Worm (Caenorhabditis elegans) whole organism, L3 larva: ENCODE measurements around the gene gcy-19.

Source experiments
- R02D3.7 ChIP-seq: fragments of 150-350 bp; optimal IDR thresholded peaks from 2 replicates; lab custom pipeline; 2014; ENCODE audit warnings: missing biosample characterization, missing genetic modification characterization
- ZK546.5 ChIP-seq: sonication (generic microtip); optimal IDR thresholded peaks from 2 replicates; lab custom pipeline; 2017; ENCODE audit warnings: missing biosample characterization, missing genetic modification characterization
- aly-2 ChIP-seq: fragments of 150-350 bp; optimal IDR thresholded peaks from 2 replicates; lab custom pipeline; 2014; ENCODE audit warnings: missing biosample characterization, missing genetic modification characterization
- ceh-28 ChIP-seq: fragments of 150-350 bp; optimal IDR thresholded peaks from 2 replicates; lab custom pipeline; 2014; ENCODE audit warnings: missing biosample characterization, missing genetic modification reagents, missing genetic modification characterization
- ceh-82 ChIP-seq: fragments of 150-350 bp; optimal IDR thresholded peaks from 2 replicates; lab custom pipeline; 2014; ENCODE audit warnings: missing biosample characterization, missing genetic modification characterization
- ceh-9 ChIP-seq: sonication (generic microtip); optimal IDR thresholded peaks from 2 replicates; lab custom pipeline; 2018; ENCODE audit warnings: missing biosample characterization, missing genetic modification characterization
- daf-12 ChIP-seq: fragments of 150-350 bp; optimal IDR thresholded peaks from 2 replicates; lab custom pipeline; 2014; ENCODE audit warnings: missing biosample characterization, missing genetic modification reagents, missing genetic modification characterization
- egl-5 ChIP-seq: fragments of 150-350 bp; optimal IDR thresholded peaks from 2 replicates; lab custom pipeline; 2017; ENCODE audit warnings: missing biosample characterization, missing genetic modification reagents, missing genetic modification characterization, inconsistent platforms
- elt-1 ChIP-seq: fragments of 150-350 bp; optimal IDR thresholded peaks from 2 replicates; lab custom pipeline; 2014; ENCODE audit warnings: missing biosample characterization, missing genetic modification characterization
- elt-2 ChIP-seq: sonication (generic microtip); optimal IDR thresholded peaks from 2 replicates; lab custom pipeline; 2016; ENCODE audit warnings: missing genetic modification reagents, mild to moderate bottlenecking, missing genetic modification characterization, missing compliant biosample characterization
- elt-3 ChIP-seq, 3 experiments: fragments of 150-350 bp in 1 of 3; sonication (generic microtip) in 2 of 3; optimal IDR thresholded peaks; 2 replicates in 2 of 3; 4 replicates in 1 of 3; lab custom pipeline; 2014 to 2017; ENCODE audit warnings: missing biosample characterization in 3 of 3, missing genetic modification characterization in 3 of 3
- eor-1 ChIP-seq, 2 experiments: fragments of 150-350 bp; optimal IDR thresholded peaks; 2 replicates each; lab custom pipeline; 2014 to 2018; ENCODE audit warnings: missing biosample characterization in 2 of 2, missing genetic modification characterization in 2 of 2
- fkh-2 ChIP-seq: fragments of 150-350 bp; optimal IDR thresholded peaks from 2 replicates; lab custom pipeline; 2014; ENCODE audit warnings: missing biosample characterization, missing genetic modification reagents, missing genetic modification characterization
- fos-1 ChIP-seq: fragments of 150-350 bp; optimal IDR thresholded peaks from 2 replicates; lab custom pipeline; 2014; ENCODE audit warnings: missing biosample characterization, missing genetic modification characterization
- hmg-11 ChIP-seq: sonication (generic microtip); optimal IDR thresholded peaks from 2 replicates; lab custom pipeline; 2016; ENCODE audit warnings: missing genetic modification characterization, missing compliant biosample characterization
- jun-1 ChIP-seq: fragments of 150-350 bp; optimal IDR thresholded peaks from 2 replicates; lab custom pipeline; 2014; ENCODE audit warnings: missing biosample characterization, missing genetic modification reagents, missing genetic modification characterization
- lin-15B ChIP-seq: fragments of 150-350 bp; optimal IDR thresholded peaks from 2 replicates; lab custom pipeline; 2014; ENCODE audit warnings: missing biosample characterization, missing genetic modification characterization
- mml-1 ChIP-seq: fragments of 150-350 bp; sonication (generic microtip); optimal IDR thresholded peaks from 3 replicates; lab custom pipeline; 2014; ENCODE audit warnings: missing biosample characterization, missing genetic modification characterization
- nfya-1 ChIP-seq: sonication (generic microtip); optimal IDR thresholded peaks from 2 replicates; lab custom pipeline; 2017; ENCODE audit warnings: missing genetic modification characterization, mild to moderate bottlenecking, missing compliant biosample characterization, antibody characterized with exemption, moderate library complexity; ENCODE audit not compliant: insufficient read depth
- nhr-11 ChIP-seq: fragments of 150-350 bp; optimal IDR thresholded peaks from 2 replicates; lab custom pipeline; 2014; ENCODE audit warnings: missing biosample characterization, missing genetic modification characterization
- nhr-12 ChIP-seq: fragments of 150-350 bp; optimal IDR thresholded peaks from 2 replicates; lab custom pipeline; 2014; ENCODE audit warnings: missing biosample characterization, missing genetic modification characterization
- nhr-23 ChIP-seq: fragments of 150-350 bp; optimal IDR thresholded peaks from 2 replicates; lab custom pipeline; 2014; ENCODE audit warnings: missing biosample characterization, missing genetic modification reagents, missing genetic modification characterization
- nhr-25 ChIP-seq: sonication (generic microtip); optimal IDR thresholded peaks from 2 replicates; lab custom pipeline; 2017; ENCODE audit warnings: missing biosample characterization, missing genetic modification characterization
- nhr-28 ChIP-seq: fragments of 150-350 bp; optimal IDR thresholded peaks from 2 replicates; lab custom pipeline; 2014; ENCODE audit warnings: missing biosample characterization, missing genetic modification characterization
- nhr-43 ChIP-seq: sonication (generic microtip); optimal IDR thresholded peaks from 2 replicates; lab custom pipeline; 2016; ENCODE audit warnings: mild to moderate bottlenecking, missing genetic modification characterization, missing compliant biosample characterization; ENCODE audit not compliant: poor library complexity, severe bottlenecking
- nhr-67 ChIP-seq: fragments of 150-350 bp; optimal IDR thresholded peaks from 2 replicates; lab custom pipeline; 2014; ENCODE audit warnings: missing biosample characterization, missing genetic modification characterization
- nhr-76 ChIP-seq: fragments of 150-350 bp; sonication (generic microtip); optimal IDR thresholded peaks from 5 replicates; lab custom pipeline; 2014; ENCODE audit warnings: missing biosample characterization, missing genetic modification characterization
- nhr-77 ChIP-seq: fragments of 150-350 bp; optimal IDR thresholded peaks from 2 replicates; lab custom pipeline; 2014; ENCODE audit warnings: missing biosample characterization, missing genetic modification characterization
- pha-4 ChIP-seq: fragments of 150-350 bp; optimal IDR thresholded peaks from 2 replicates; lab custom pipeline; 2014; ENCODE audit warnings: missing biosample characterization, missing genetic modification reagents, missing genetic modification characterization
- pqm-1 ChIP-seq: fragments of 150-350 bp; optimal IDR thresholded peaks from 2 replicates; lab custom pipeline; 2017; ENCODE audit warnings: missing biosample characterization, missing genetic modification characterization, inconsistent platforms
- sea-2 ChIP-seq: fragments of 150-350 bp; sonication (generic microtip); optimal IDR thresholded peaks from 4 replicates; lab custom pipeline; 2014; ENCODE audit warnings: missing biosample characterization, missing genetic modification reagents, missing genetic modification characterization
- unc-39 ChIP-seq: sonication (generic microtip); optimal IDR thresholded peaks from 4 replicates; lab custom pipeline; 2017; ENCODE audit warnings: missing biosample characterization, missing genetic modification characterization
- unc-62 ChIP-seq: fragments of 150-350 bp; sonication (generic microtip); optimal IDR thresholded peaks from 4 replicates; lab custom pipeline; 2014; ENCODE audit warnings: missing biosample characterization, missing genetic modification reagents, missing genetic modification characterization
- zag-1 ChIP-seq: fragments of 150-350 bp; optimal IDR thresholded peaks from 2 replicates; lab custom pipeline; 2014; ENCODE audit warnings: missing biosample characterization, missing genetic modification characterization
- ztf-11 ChIP-seq: fragments of 150-350 bp; optimal IDR thresholded peaks from 2 replicates; lab custom pipeline; 2014; ENCODE audit warnings: missing biosample characterization, missing genetic modification characterization
- ztf-4 ChIP-seq: fragments of 150-350 bp; optimal IDR thresholded peaks from 2 replicates; lab custom pipeline; 2014; ENCODE audit warnings: missing biosample characterization, missing genetic modification characterization

The gcy-19 gene

DNA sequence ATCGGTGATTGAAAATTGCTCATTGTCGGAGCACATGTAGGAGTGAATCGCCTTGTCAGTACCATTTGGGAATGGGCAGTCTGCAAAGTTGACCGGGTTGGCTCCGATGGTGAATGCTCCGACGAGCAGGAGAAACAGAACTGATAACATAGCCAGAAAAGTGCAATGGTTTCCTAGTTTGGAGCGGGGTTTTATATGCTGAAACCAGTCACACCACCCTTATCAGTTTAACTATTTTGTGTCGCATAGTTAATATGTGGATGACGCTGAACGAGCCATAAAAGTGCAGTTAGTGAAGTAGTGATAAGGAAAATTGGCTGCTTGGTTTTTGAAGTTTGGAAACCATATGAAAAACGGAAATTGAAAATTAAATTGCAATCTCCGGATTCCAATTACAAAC, 13.3 kb downstream of the gcy-19 start, which contains the start of gene C17F4.7:
Gene C17F4.7, minus strand, starts transcription at position 180 of the 400 bp plus-strand sequence.
- TF ChIP-seq zag-1 (tag; lab: Kevin White, UChicago) (no peak), mml-1 (tag; lab: Kevin White, UChicago) (no peak), jun-1 (tag; lab: Kevin White, UChicago) (peak; percentile 71), ceh-82 (tag; lab: Kevin White, UChicago) (no peak), nhr-76 (tag; lab: Kevin White, UChicago) (no peak), ztf-11 (tag; lab: Kevin White, UChicago) (no peak), nhr-67 (tag; lab: Kevin White, UChicago) (no peak), elt-1 (tag; lab: Kevin White, UChicago) (no peak), elt-3 (tag; optimal IDR thresholded peaks at IDR 0.05; lab: Kevin White, UChicago) (no peak), nhr-11 (tag; lab: Kevin White, UChicago) (no peak), elt-2 (tag; lab: Kevin White, UChicago) (peak; percentile 99), hmg-11 (tag; lab: Kevin White, UChicago) (no peak), pqm-1 (peak; percentile 96), ceh-28 (no peak), nhr-77 (tag; lab: Kevin White, UChicago) (no peak), unc-62 (GFP tag; lab: Kevin White, UChicago) (no peak), egl-5 (no peak), lin-15B (tag; lab: Kevin White, UChicago) (no peak)

DNA sequence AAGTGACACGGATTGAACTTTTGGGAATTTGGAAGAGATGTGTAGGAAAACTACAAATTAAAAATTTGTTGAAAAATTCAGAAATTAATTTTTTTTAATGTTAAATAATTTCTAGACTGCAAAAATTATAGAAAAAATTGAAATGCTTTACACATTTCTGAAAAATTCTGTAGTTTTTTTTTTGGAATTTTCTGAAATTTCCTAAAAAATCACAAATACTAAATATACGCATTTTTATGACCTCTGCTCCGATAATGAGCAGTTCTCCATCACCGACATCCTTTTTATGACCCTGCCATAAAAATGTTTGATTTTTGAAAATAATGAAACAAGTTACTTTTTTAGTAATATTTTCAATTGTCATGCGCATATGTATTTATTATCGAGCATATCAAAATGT, 14.4 kb downstream of the gcy-19 start:
- TF ChIP-seq nhr-77 (tag; lab: Kevin White, UChicago) (peak; percentile 54), unc-39 (tag; lab: Kevin White, UChicago) (no peak), nhr-43 (tag; lab: Kevin White, UChicago) (no peak), aly-2 (tag; lab: Kevin White, UChicago) (no peak), elt-2 (tag; lab: Kevin White, UChicago) (peak; percentile 50), fos-1 (tag; lab: Kevin White, UChicago) (peak; percentile 9), R02D3.7 (tag; lab: Kevin White, UChicago) (no peak), ZK546.5 (tag; lab: Kevin White, UChicago) (no peak), nhr-76 (tag; lab: Kevin White, UChicago) (no peak)

DNA sequence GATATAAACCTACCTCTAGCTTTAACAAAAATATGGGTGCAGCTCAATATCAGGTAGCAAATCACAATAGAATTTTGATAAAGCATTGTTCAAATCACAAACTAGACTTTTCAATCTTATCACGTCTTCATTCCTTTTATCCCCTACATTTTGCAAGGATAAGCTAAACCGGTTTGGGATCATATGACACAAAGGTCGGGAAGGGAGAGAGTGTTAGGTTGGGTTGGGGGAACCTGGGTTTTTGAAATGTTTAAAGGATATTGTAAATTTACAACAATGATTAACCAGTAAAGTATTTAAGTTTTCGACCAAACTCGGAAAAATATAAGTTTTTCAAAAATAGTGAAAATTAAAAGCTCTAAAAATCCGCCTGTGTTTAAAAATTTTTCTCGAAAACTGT, 15.1 kb downstream of the gcy-19 start, which contains the start of gene C17F4.12:
Gene C17F4.12, minus strand, starts transcription at position 101 of the 400 bp plus-strand sequence.
- TF ChIP-seq daf-12 (no peak), eor-1 (tag; optimal IDR thresholded peaks at IDR 0.05; lab: Kevin White, UChicago) (no peak), nhr-11 (tag; lab: Kevin White, UChicago) (no peak), pha-4 (no peak), ceh-9 (no peak), nhr-76 (tag; lab: Kevin White, UChicago) (no peak), unc-39 (tag; lab: Kevin White, UChicago) (no peak), nhr-25 (tag; lab: Kevin White, UChicago) (no peak)

- TF ChIP-seq nhr-28 (tag; lab: Kevin White, UChicago) (no peak), egl-5 (no peak), sea-2 (GFP tag; lab: Kevin White, UChicago) (no peak), elt-3 (tag; optimal IDR thresholded peaks at IDR 0.05; lab: Kevin White, UChicago) (peak in 1 of 3 experiments; percentile 27), nhr-23 (tag; lab: Kevin White, UChicago) (peak; percentile 35), ztf-4 (tag; lab: Kevin White, UChicago) (no peak)
Observed at ce11 chrII:3241842-3242241, 17.3 kb downstream of the gcy-19 start.

ce11 chrII:3240207-3240606, 18.9 kb downstream of the gcy-19 start, which contains the start of gene C17F4.3:
Gene C17F4.3 (plus strand): TSS chrII:3240507.
- TF ChIP-seq nhr-25 (tag; lab: Kevin White, UChicago) (no peak), ceh-28 (no peak), lin-15B (tag; lab: Kevin White, UChicago) (no peak), pqm-1 (no peak), fkh-2 (tag; lab: Kevin White, UChicago) (no peak), nhr-12 (no peak), mml-1 (tag; lab: Kevin White, UChicago) (no peak), sea-2 (GFP tag; lab: Kevin White, UChicago) (no peak), nfya-1 (tag; lab: Kevin White, UChicago) (no peak)
